Worm (Caenorhabditis elegans) whole organism, L2 larva: ENCODE measurements around the gene ZK686.3.

Experiments used
- C34F6.9 ChIP-seq: fragments of 150-350 bp; optimal IDR thresholded peaks from 2 replicates; lab custom pipeline; 2014; ENCODE audit warnings: missing biosample characterization, missing genetic modification characterization
- F13H6.1 ChIP-seq: sonication (generic microtip); optimal IDR thresholded peaks from 2 replicates; lab custom pipeline; 2016; ENCODE audit warnings: missing genetic modification characterization, missing compliant biosample characterization
- R02D3.7 ChIP-seq: fragments of 150-350 bp; optimal IDR thresholded peaks from 2 replicates; lab custom pipeline; 2014; ENCODE audit warnings: missing biosample characterization, missing genetic modification characterization
- Y55F3AM.14 ChIP-seq: fragments of 200-800 bp; sonication (Bioruptor generic); optimal IDR thresholded peaks from 2 replicates; lab custom pipeline; 2018; ENCODE audit warnings: mild to moderate bottlenecking, missing genetic modification characterization, missing compliant biosample characterization
- ZK546.5 ChIP-seq: sonication (generic microtip); optimal IDR thresholded peaks from 2 replicates; lab custom pipeline; 2017; ENCODE audit warnings: missing biosample characterization, missing genetic modification characterization
- alr-1 ChIP-seq: fragments of 150-350 bp; optimal IDR thresholded peaks from 2 replicates; lab custom pipeline; 2014; ENCODE audit warnings: missing biosample characterization, missing genetic modification characterization
- aly-2 ChIP-seq: fragments of 150-350 bp; optimal IDR thresholded peaks from 2 replicates; lab custom pipeline; 2014; ENCODE audit warnings: missing biosample characterization, missing genetic modification characterization
- ama-1 ChIP-seq: fragments of 150-350 bp; optimal IDR thresholded peaks from 2 replicates; lab custom pipeline; 2018; ENCODE audit warnings: inconsistent platforms
- blmp-1 ChIP-seq: sonication (generic microtip); optimal IDR thresholded peaks from 2 replicates; lab custom pipeline; 2017; ENCODE audit warnings: missing genetic modification characterization, mild to moderate bottlenecking, missing compliant biosample characterization, antibody characterized with exemption, moderate library complexity; ENCODE audit not compliant: insufficient read depth
- ceh-16 ChIP-seq: fragments of 150-350 bp; optimal IDR thresholded peaks from 2 replicates; lab custom pipeline; 2014; ENCODE audit warnings: missing biosample characterization, missing genetic modification characterization
- ceh-82 ChIP-seq: fragments of 150-350 bp; optimal IDR thresholded peaks from 2 replicates; lab custom pipeline; 2014; ENCODE audit warnings: missing biosample characterization, missing genetic modification characterization
- crh-2 ChIP-seq: sonication (generic microtip); optimal IDR thresholded peaks from 2 replicates; lab custom pipeline; 2017; ENCODE audit warnings: missing biosample characterization, missing genetic modification characterization
- dmd-4 ChIP-seq: sonication (generic microtip); optimal IDR thresholded peaks from 2 replicates; lab custom pipeline; 2017; ENCODE audit warnings: missing biosample characterization, missing genetic modification characterization
- egl-27 ChIP-seq: sonication (generic microtip); optimal IDR thresholded peaks from 3 replicates; lab custom pipeline; 2017; ENCODE audit warnings: missing biosample characterization, missing genetic modification reagents, missing genetic modification characterization
- elt-1 ChIP-seq: fragments of 150-350 bp; optimal IDR thresholded peaks from 2 replicates; lab custom pipeline; 2014; ENCODE audit warnings: missing biosample characterization, missing genetic modification characterization
- elt-3 ChIP-seq: sonication (generic microtip); optimal IDR thresholded peaks from 2 replicates; lab custom pipeline; 2017; ENCODE audit warnings: missing biosample characterization, missing genetic modification characterization
- fos-1 ChIP-seq: fragments of 150-350 bp; optimal IDR thresholded peaks from 2 replicates; lab custom pipeline; 2014; ENCODE audit warnings: missing biosample characterization, missing genetic modification characterization
- gmeb-1 ChIP-seq: fragments of 150-350 bp; optimal IDR thresholded peaks from 2 replicates; lab custom pipeline; 2014; ENCODE audit warnings: missing biosample characterization, missing genetic modification characterization
- lin-13 ChIP-seq: fragments of 150-350 bp; optimal IDR thresholded peaks from 2 replicates; lab custom pipeline; 2014; ENCODE audit warnings: missing biosample characterization, missing genetic modification reagents, missing genetic modification characterization
- lin-39 ChIP-seq: fragments of 150-350 bp; optimal IDR thresholded peaks from 2 replicates; lab custom pipeline; 2014; ENCODE audit warnings: missing biosample characterization, missing genetic modification reagents, missing genetic modification characterization
- lsy-2 ChIP-seq, 2 experiments: fragments of 150-350 bp in 1 of 2; sonication (generic microtip) in 1 of 2; optimal IDR thresholded peaks; 2 replicates each; lab custom pipeline; 2014 to 2017; ENCODE audit warnings: missing biosample characterization in 2 of 2, missing genetic modification characterization in 2 of 2
- mab-5 ChIP-seq: fragments of 150-350 bp; optimal IDR thresholded peaks from 2 replicates; lab custom pipeline; 2014; ENCODE audit warnings: missing biosample characterization, missing genetic modification characterization
- mbf-1 ChIP-seq: sonication (generic microtip); optimal IDR thresholded peaks from 2 replicates; lab custom pipeline; 2017; ENCODE audit warnings: missing biosample characterization, missing genetic modification characterization
- mdl-1 ChIP-seq, 2 experiments: fragments of 150-350 bp in 1 of 2; sonication (generic microtip) in 1 of 2; optimal IDR thresholded peaks; 2 replicates each; lab custom pipeline; 2017; ENCODE audit warnings: missing biosample characterization in 2 of 2, missing genetic modification characterization in 2 of 2
- nhr-10 ChIP-seq: sonication (generic microtip); optimal IDR thresholded peaks from 2 replicates; lab custom pipeline; 2017; ENCODE audit warnings: missing biosample characterization, missing genetic modification characterization
- nhr-11 ChIP-seq: fragments of 150-350 bp; optimal IDR thresholded peaks from 2 replicates; lab custom pipeline; 2014; ENCODE audit warnings: missing biosample characterization, missing genetic modification characterization
- nhr-12 ChIP-seq: fragments of 150-350 bp; optimal IDR thresholded peaks from 2 replicates; lab custom pipeline; 2014; ENCODE audit warnings: missing biosample characterization, missing genetic modification characterization
- nhr-129 ChIP-seq: fragments of 150-350 bp; optimal IDR thresholded peaks from 2 replicates; lab custom pipeline; 2014; ENCODE audit warnings: missing biosample characterization, missing genetic modification characterization
- nhr-21 ChIP-seq: fragments of 150-350 bp; optimal IDR thresholded peaks from 2 replicates; lab custom pipeline; 2014; ENCODE audit warnings: missing biosample characterization, missing genetic modification characterization
- nhr-237 ChIP-seq: fragments of 150-350 bp; optimal IDR thresholded peaks from 2 replicates; lab custom pipeline; 2014; ENCODE audit warnings: missing biosample characterization, missing genetic modification characterization
- nhr-25 ChIP-seq: fragments of 150-350 bp; sonication (generic microtip); optimal IDR thresholded peaks from 3 replicates; lab custom pipeline; 2014; ENCODE audit warnings: missing biosample characterization, missing genetic modification characterization
- nhr-6 ChIP-seq: fragments of 150-350 bp; optimal IDR thresholded peaks from 2 replicates; lab custom pipeline; 2014; ENCODE audit warnings: missing biosample characterization, missing genetic modification characterization
- nhr-77 ChIP-seq: fragments of 150-350 bp; optimal IDR thresholded peaks from 2 replicates; lab custom pipeline; 2014; ENCODE audit warnings: missing biosample characterization, missing genetic modification characterization
- sem-4 ChIP-seq: fragments of 150-350 bp; optimal IDR thresholded peaks from 2 replicates; lab custom pipeline; 2014; ENCODE audit warnings: missing biosample characterization, missing genetic modification reagents, missing genetic modification characterization
- sma-3 ChIP-seq: sonication (generic microtip); optimal IDR thresholded peaks from 2 replicates; lab custom pipeline; 2016; ENCODE audit warnings: missing genetic modification reagents, missing genetic modification characterization, missing compliant biosample characterization
- sma-9 ChIP-seq, 2 experiments: fragments of 150-350 bp in 1 of 2; sonication (generic microtip) in 1 of 2; optimal IDR thresholded peaks; 2 replicates each; lab custom pipeline; 2014 to 2016; ENCODE audit warnings: missing genetic modification characterization in 2 of 2, mild to moderate bottlenecking in 1 of 2, missing biosample characterization in 1 of 2, missing compliant biosample characterization in 1 of 2, missing genetic modification reagents in 1 of 2, moderate library complexity in 1 of 2
- snpc-4 ChIP-seq: fragments of 150-350 bp; optimal IDR thresholded peaks from 2 replicates; lab custom pipeline; 2014; ENCODE audit warnings: missing biosample characterization, missing genetic modification characterization
- unc-39 ChIP-seq: fragments of 150-350 bp; optimal IDR thresholded peaks from 2 replicates; lab custom pipeline; 2014; ENCODE audit warnings: missing biosample characterization, missing genetic modification characterization
- unc-55 ChIP-seq: fragments of 150-350 bp; sonication (generic microtip); optimal IDR thresholded peaks from 3 replicates; lab custom pipeline; 2014; ENCODE audit warnings: missing biosample characterization, missing genetic modification reagents, missing genetic modification characterization
- unc-62 ChIP-seq: fragments of 150-350 bp; optimal IDR thresholded peaks from 2 replicates; lab custom pipeline; 2014; ENCODE audit warnings: missing biosample characterization, missing genetic modification reagents, missing genetic modification characterization
- zag-1 ChIP-seq: fragments of 150-350 bp; optimal IDR thresholded peaks from 2 replicates; lab custom pipeline; 2014; ENCODE audit warnings: missing biosample characterization, missing genetic modification characterization
- ztf-1 ChIP-seq: fragments of 200-800 bp; sonication (Bioruptor generic); conservative IDR thresholded peaks from 2 replicates; pipeline ENCODE4 v1.3.6; 2022; ENCODE audit warnings: missing genetic modification characterization, missing compliant biosample characterization
- ztf-11 ChIP-seq: sonication (generic microtip); optimal IDR thresholded peaks from 2 replicates; lab custom pipeline; 2017; ENCODE audit warnings: missing biosample characterization, missing genetic modification characterization
- ztf-4 ChIP-seq: fragments of 150-350 bp; optimal IDR thresholded peaks from 2 replicates; lab custom pipeline; 2014; ENCODE audit warnings: missing biosample characterization, missing genetic modification characterization

ZK686.3 gene

DNA sequence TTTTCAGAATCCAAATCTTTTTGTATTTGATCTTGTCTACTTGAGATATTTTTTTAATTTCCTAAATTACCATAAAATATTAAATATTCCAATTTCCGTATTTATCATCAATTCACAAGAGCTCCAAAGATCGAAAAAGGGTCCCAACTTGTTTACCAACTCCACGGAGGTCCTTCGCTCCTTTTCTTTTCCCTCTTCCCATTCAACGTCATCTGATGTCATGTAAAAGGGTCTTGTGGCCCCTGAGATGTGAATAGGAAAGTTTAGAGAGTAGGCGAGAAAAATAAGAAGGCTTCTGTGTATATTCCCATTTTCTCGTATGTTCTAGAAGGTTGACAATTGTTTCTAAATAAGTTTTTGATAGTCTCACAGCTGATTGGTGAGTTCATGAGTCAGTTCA lies 45.9 kb downstream of the ZK686.3 start:
- peak; percentile 54 for TF ChIP-seq C34F6.9 (tag; lab: Kevin White, UChicago)
- no peak for TF ChIP-seq unc-39 (tag; lab: Kevin White, UChicago)
- TF ChIP-seq crh-2 (tag; lab: Kevin White, UChicago) = peak; percentile 42
- no peak for TF ChIP-seq unc-55
- TF ChIP-seq aly-2 (tag; lab: Kevin White, UChicago) = no peak
- peak in 1 of 2 experiments; percentile 3 for TF ChIP-seq mdl-1 (tag; optimal IDR thresholded peaks at IDR 0.05; lab: Kevin White, UChicago)
- peak; percentile 10 for TF ChIP-seq lin-13 (GFP tag; lab: Kevin White, UChicago)
- TF ChIP-seq ZK546.5 = no peak
- no peak for TF ChIP-seq snpc-4 (tag; lab: Kevin White, UChicago)
- TF ChIP-seq ztf-11 (tag; lab: Kevin White, UChicago) = no peak
- peak in 1 of 2 experiments; percentile 47 for TF ChIP-seq lsy-2 (tag; optimal IDR thresholded peaks at IDR 0.05; lab: Kevin White, UChicago)
- peak; percentile 31 for TF ChIP-seq sem-4 (tag; lab: Kevin White, UChicago)
- peak; percentile 9 for TF ChIP-seq sma-9 (GFP tag; optimal IDR thresholded peaks at IDR 0.05; lab: Kevin White, UChicago)
- no peak for TF ChIP-seq sma-9 (tag; optimal IDR thresholded peaks at IDR 0.05; lab: Kevin White, UChicago)
- peak; percentile 23 for TF ChIP-seq ztf-4 (tag; lab: Kevin White, UChicago)
- peak; percentile 33 for TF ChIP-seq nhr-129 (tag; lab: Kevin White, UChicago)
- TF ChIP-seq nhr-237 (tag; lab: Kevin White, UChicago) = no peak
- no peak for TF ChIP-seq nhr-77 (tag; lab: Kevin White, UChicago)

DNA sequence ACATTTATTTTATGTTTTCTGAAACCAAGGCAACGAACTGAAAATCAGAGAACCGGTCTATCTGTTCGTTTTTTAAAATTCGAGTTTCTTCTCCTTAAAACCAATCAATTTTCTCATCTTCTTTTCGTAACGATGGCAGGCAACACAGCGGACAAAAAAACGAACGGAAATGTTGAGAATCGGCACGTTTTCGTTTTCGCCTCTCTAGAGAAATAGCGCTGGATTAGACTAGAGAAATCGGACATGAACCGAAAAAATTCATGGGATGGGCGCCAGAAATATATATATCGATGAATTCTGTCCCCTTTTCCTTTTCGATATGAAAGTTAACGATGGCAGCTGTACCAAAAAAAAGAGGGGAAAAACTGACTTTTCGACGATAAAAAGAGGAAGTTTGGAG lies 46.5 kb downstream of the ZK686.3 start:
- no peak for TF ChIP-seq mab-5
- TF ChIP-seq lsy-2 (tag; optimal IDR thresholded peaks at IDR 0.05; lab: Kevin White, UChicago) = peak in 1 of 2 experiments; percentile 9
- peak; percentile 10 for TF ChIP-seq C34F6.9 (tag; lab: Kevin White, UChicago)
- TF ChIP-seq elt-3 = no peak
- TF ChIP-seq sem-4 (tag; lab: Kevin White, UChicago) = peak; percentile 8

DNA sequence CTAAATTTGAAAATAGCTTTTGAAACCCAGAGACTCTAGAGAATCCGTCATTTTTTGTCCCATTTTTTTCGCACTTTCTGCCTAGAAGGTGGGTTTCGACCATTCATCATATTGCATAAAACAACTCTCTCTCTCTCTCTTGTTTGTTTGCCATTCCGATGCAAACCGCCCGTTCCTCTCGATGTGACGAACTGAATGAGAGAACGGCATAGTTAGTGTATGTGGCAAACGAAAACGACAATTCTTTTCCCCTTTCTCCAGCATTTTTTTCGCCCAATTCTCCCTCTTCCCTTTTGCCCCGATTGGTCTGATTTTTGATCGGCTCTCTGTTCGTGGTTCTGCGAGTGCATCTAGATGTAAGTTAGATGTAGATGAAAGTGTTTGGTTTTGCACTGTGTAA lies 47.4 kb downstream of the ZK686.3 start:
- no peak for TF ChIP-seq crh-2 (tag; lab: Kevin White, UChicago)
- TF ChIP-seq nhr-12 (tag; lab: Kevin White, UChicago) = no peak
- TF ChIP-seq R02D3.7 (tag; lab: Kevin White, UChicago) = no peak
- TF ChIP-seq ceh-82 (tag; lab: Kevin White, UChicago) = no peak
- TF ChIP-seq zag-1 = no peak
- no peak for TF ChIP-seq nhr-10 (tag; lab: Kevin White, UChicago)
- TF ChIP-seq nhr-237 (tag; lab: Kevin White, UChicago) = no peak
- TF ChIP-seq alr-1 (tag; lab: Kevin White, UChicago) = no peak
- no peak for TF ChIP-seq ceh-16 (tag; lab: Kevin White, UChicago)
- no peak for TF ChIP-seq unc-55
- no peak for TF ChIP-seq nhr-6 (tag; lab: Kevin White, UChicago)
- TF ChIP-seq gmeb-1 (tag; lab: Kevin White, UChicago) = no peak
- no peak for TF ChIP-seq nhr-77 (tag; lab: Kevin White, UChicago)

DNA sequence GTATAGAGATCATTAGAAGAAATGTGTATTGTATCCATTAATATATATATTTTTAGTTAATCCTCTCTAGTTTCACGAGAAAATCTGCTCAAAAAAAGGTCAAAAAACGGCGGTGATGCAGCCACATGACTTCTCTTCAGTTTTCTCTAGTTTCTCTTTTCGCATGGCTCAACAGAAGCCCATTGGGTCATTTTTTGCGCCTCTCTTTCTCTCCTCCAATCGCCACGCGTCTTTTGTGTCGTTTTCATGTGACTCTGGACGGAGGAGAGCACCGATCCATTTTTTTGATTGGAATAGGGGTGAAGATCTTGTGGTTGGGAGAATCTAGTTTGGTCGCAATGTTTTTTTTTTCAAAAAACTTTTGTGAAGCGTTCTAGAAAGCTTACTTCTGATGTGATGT lies 48.0 kb downstream of the ZK686.3 start:
- TF ChIP-seq nhr-6 (tag; lab: Kevin White, UChicago) (no peak), gmeb-1 (tag; lab: Kevin White, UChicago) (no peak), aly-2 (tag; lab: Kevin White, UChicago) (no peak), C34F6.9 (tag; lab: Kevin White, UChicago) (peak; percentile 87), zag-1 (peak; percentile 67), lsy-2 (tag; optimal IDR thresholded peaks at IDR 0.05; lab: Kevin White, UChicago) (peak in 1 of 2 experiments; percentile 77), unc-55 (peak; percentile 22), ztf-11 (tag; lab: Kevin White, UChicago) (no peak), nhr-129 (tag; lab: Kevin White, UChicago) (peak; percentile 88), ceh-82 (tag; lab: Kevin White, UChicago) (no peak), crh-2 (tag; lab: Kevin White, UChicago) (peak; percentile 89), F13H6.1 (tag; lab: Kevin White, UChicago) (peak; percentile 40), mdl-1 (tag; optimal IDR thresholded peaks at IDR 0.05; lab: Kevin White, UChicago) (peak in 1 of 2 experiments; percentile 68), elt-3 (no peak), nhr-11 (tag; lab: Kevin White, UChicago) (no peak), nhr-10 (tag; lab: Kevin White, UChicago) (no peak), Y55F3AM.14 (no peak), ztf-1 (GFP tag; lab: Robert Waterston, UW) (no peak), sem-4 (tag; lab: Kevin White, UChicago) (peak; percentile 26), nhr-21 (tag; lab: Kevin White, UChicago) (no peak), snpc-4 (tag; lab: Kevin White, UChicago) (no peak), elt-1 (tag; lab: Kevin White, UChicago) (no peak), R02D3.7 (tag; lab: Kevin White, UChicago) (no peak), dmd-4 (no peak), fos-1 (no peak), mab-5 (no peak), ama-1 (no peak), nhr-12 (tag; lab: Kevin White, UChicago) (no peak), egl-27 (tag; lab: Kevin White, UChicago) (no peak), unc-62 (GFP tag; lab: Kevin White, UChicago) (no peak), unc-39 (tag; lab: Kevin White, UChicago) (no peak), nhr-25 (tag; lab: Kevin White, UChicago) (no peak), sma-3 (GFP tag; lab: Kevin White, UChicago) (no peak), blmp-1 (tag; lab: Kevin White, UChicago) (no peak), mbf-1 (no peak), ztf-4 (tag; lab: Kevin White, UChicago) (peak; percentile 8), lin-39 (tag; lab: Kevin White, UChicago) (no peak)
